Worm (Caenorhabditis elegans): ENCODE data around the gene ver-3.

Gene ver-3

DNA sequence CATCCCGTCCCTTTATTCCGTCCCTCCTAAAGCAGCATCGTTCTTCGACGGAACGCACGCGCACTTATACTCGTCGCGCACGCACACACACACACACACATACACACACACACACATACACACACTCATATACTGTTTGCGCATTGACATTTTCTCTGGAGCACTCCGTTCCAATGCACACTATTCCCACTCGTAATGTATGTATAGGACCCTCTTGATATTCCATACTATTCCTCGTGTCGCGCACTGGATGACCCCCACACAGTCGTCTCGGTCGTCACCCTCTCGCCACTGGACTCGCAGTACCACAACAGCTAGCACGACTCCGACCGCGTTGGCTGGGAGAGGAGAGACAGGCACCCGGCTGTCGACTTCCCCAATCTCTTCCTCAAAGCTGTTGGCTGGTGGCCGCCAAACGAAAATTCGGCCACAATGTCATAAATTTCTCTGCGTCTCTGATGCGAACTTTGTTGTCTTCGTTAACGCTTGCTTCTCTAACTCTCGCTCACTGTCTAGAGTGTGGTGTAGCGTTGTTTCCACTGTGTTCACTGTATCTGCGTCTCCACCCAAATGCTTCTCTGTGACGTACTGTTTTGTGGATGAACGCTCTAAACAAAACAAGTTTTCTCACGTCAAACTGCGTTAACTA, 38.9 kb downstream of the ver-3 start (continued):
- TF ChIP-seq F37B4.10 (GFP tag; IDR thresholded peaks at IDR 0.05) (0 out of 2 replicates have a peak, but pooled peaks have one; percentile 22), cebp-1 (GFP tag; IDR thresholded peaks at IDR 0.05) (peak; percentile 48; the same call in 1 of the 2 replicates), cebp-1 (tag; optimal IDR thresholded peaks at IDR 0.05) (peak; percentile 81), ama-1 (optimal IDR thresholded peaks at IDR 0.05) (no peak), ama-1 (GFP tag; optimal IDR thresholded peaks at IDR 0.05) (no peak), dpff-1 (tag; optimal IDR thresholded peaks at IDR 0.05) (no peak), lin-35 (GFP tag; optimal IDR thresholded peaks at IDR 0.05) (peak in 1 of 3 experiments; percentile 64), rpc-1 (optimal IDR thresholded peaks at IDR 0.05) (no peak), rpc-1 (tag; optimal IDR thresholded peaks at IDR 0.05) (no peak), F22D6.2 (tag; optimal IDR thresholded peaks at IDR 0.05) (peak; percentile 2), ztf-26 (tag; optimal IDR thresholded peaks at IDR 0.05) (peak; percentile 83), ZK185.1 (tag; optimal IDR thresholded peaks at IDR 0.05; ENCODE audit: poor library complexity, severe bottlenecking) (peak; percentile 72), F10E7.11 (tag; optimal IDR thresholded peaks at IDR 0.05) (peak; percentile 37), egl-18 (GFP tag; IDR thresholded peaks at IDR 0.05) (peak; percentile 77; the same call in 1 of the 2 replicates), mxl-1 (tag; optimal IDR thresholded peaks at IDR 0.05) (peak; percentile 55), ztf-25 (GFP tag; IDR thresholded peaks at IDR 0.05) (0 out of 2 replicates have a peak, but pooled peaks have one; percentile 2), K11D2.4 (GFP tag; IDR thresholded peaks at IDR 0.05) (no peak), Y67H2A.10 (GFP tag; conservative IDR thresholded peaks at IDR 0.05) (no peak), dpl-1 (GFP tag; optimal IDR thresholded peaks at IDR 0.05) (no peak), lag-1 (GFP tag; IDR thresholded peaks at IDR 0.05) (no peak), K12H6.12 (tag; optimal IDR thresholded peaks at IDR 0.05) (peak; percentile 97), akir-1 (GFP tag; optimal IDR thresholded peaks at IDR 0.05) (peak; percentile 57), chd-7 (tag; optimal IDR thresholded peaks at IDR 0.05) (peak; percentile 43), gei-17 (GFP tag; optimal IDR thresholded peaks at IDR 0.05) (peak; percentile 74), ztf-6 (GFP tag; IDR thresholded peaks at IDR 0.05) (no peak), ceh-100 (GFP tag; IDR thresholded peaks at IDR 0.05) (0 out of 2 replicates have a peak, but pooled peaks have one; percentile 19), D2030.7 (GFP tag; IDR thresholded peaks at IDR 0.05) (peak; percentile 26; the same call in 1 of the 2 replicates), F23B12.7 (tag; optimal IDR thresholded peaks at IDR 0.05; ENCODE audit: insufficient read depth) (no peak), xnd-1 (tag; optimal IDR thresholded peaks at IDR 0.05) (no peak), attf-5 (GFP tag; optimal IDR thresholded peaks at IDR 0.05) (peak; percentile 81), lin-26 (GFP tag; IDR thresholded peaks at IDR 0.05) (0 out of 2 replicates have a peak, but pooled peaks have one; percentile 45)

DNA sequence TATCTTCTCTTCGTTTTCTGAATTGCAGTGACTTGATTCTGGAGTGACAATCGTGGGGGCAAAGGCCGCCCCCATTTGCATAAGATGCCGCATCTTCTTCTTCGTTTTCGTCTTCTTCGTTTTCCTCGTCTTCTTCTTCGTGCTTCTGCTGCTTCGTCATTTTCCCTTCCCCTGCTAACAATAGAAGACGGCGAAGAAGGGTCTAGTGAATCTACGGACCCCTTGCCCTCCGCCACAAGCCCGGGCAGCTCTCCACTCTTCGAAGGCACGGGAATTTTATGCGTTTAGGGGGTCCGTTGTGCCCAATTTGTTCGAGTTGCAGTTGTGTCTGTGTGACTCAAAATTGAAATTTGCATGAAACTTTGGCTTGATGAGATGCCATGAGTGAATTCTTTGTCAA, 39.6 kb downstream of the ver-3 start:
- TF ChIP-seq ekl-4 (GFP tag; IDR thresholded peaks at IDR 0.05) (no peak), ceh-91 (GFP tag; IDR thresholded peaks at IDR 0.05) (no peak), lsl-1 (GFP tag; optimal IDR thresholded peaks at IDR 0.05) (no peak), athp-1 (tag; optimal IDR thresholded peaks at IDR 0.05) (no peak), attf-6 (GFP tag; IDR thresholded peaks at IDR 0.05) (no peak), nfyb-1 (GFP tag; IDR thresholded peaks at IDR 0.05) (0 out of 2 replicates have a peak, but pooled peaks have one; percentile 38), lin-35 (GFP tag; optimal IDR thresholded peaks at IDR 0.05) (no peak), cebp-1 (GFP tag; IDR thresholded peaks at IDR 0.05) (no peak), cebp-1 (tag; optimal IDR thresholded peaks at IDR 0.05) (no peak), ets-4 (GFP tag; optimal IDR thresholded peaks at IDR 0.05) (no peak), T07F8.4 (tag; optimal IDR thresholded peaks at IDR 0.05) (no peak), attf-5 (GFP tag; optimal IDR thresholded peaks at IDR 0.05) (no peak), F37B4.10 (GFP tag; IDR thresholded peaks at IDR 0.05) (no peak), pbrm-1 (GFP tag; IDR thresholded peaks at IDR 0.05) (0 out of 2 replicates have a peak, but pooled peaks have one; percentile 11), zfh-2 (GFP tag; conservative IDR thresholded peaks at IDR 0.05) (0 out of 2 replicates have a peak, but pooled peaks have one; percentile 9), ztf-3 (GFP tag; optimal IDR thresholded peaks at IDR 0.05) (no peak), C06A6.2 (GFP tag; conservative IDR thresholded peaks at IDR 0.05) (no peak), ztf-28 (GFP tag; IDR thresholded peaks at IDR 0.05) (0 out of 2 replicates have a peak, but pooled peaks have one; percentile 18), K11D2.4 (GFP tag; IDR thresholded peaks at IDR 0.05) (no peak), ceh-100 (GFP tag; IDR thresholded peaks at IDR 0.05) (no peak), mes-4 (tag; optimal IDR thresholded peaks at IDR 0.05) (no peak), madf-8 (GFP tag; conservative IDR thresholded peaks at IDR 0.05) (no peak), F23B12.7 (tag; optimal IDR thresholded peaks at IDR 0.05; ENCODE audit: insufficient read depth) (no peak)
